Fruit fly (Drosophila melanogaster) whole organism, embryonic: Measurements from ENCODE around the gene RpS28-like.

Experiments
- CG9437 ChIP-seq: fragments of 200-800 bp; sonication (Bioruptor generic); optimal IDR thresholded peaks from 2 replicates; lab custom pipeline; 2018; ENCODE audit warnings: missing biosample characterization, mild to moderate bottlenecking, missing genetic modification characterization
- Kr ChIP-seq: fragments of 200-800 bp; sonication (Bioruptor generic); optimal IDR thresholded peaks from 2 replicates; lab custom pipeline; 2017; ENCODE audit warnings: missing biosample characterization, mild to moderate bottlenecking, missing genetic modification characterization
- br ChIP-seq: fragments of >200 bp; optimal IDR thresholded peaks from 2 replicates; lab custom pipeline; 2017

dm6 chr2L:9396396-9396795 lies 40.2 kb upstream of the RpS28-like start:
- TF ChIP-seq br (lab: Kevin White, UChicago) (no peak), Kr (GFP tag; lab: Kevin White, UChicago) (no peak), CG9437 (GFP tag; lab: Kevin White, UChicago) (no peak)
